Worm (Caenorhabditis elegans): ENCODE results near the gene K02C4.2.

Gene K02C4.2

ce11 chrII:8106921-8107695 is 31.5 kb downstream of the K02C4.2 start, which contains the start of the genes chst-1 and C41C4.9:
chst-1 (minus strand) TSS chrII:8106971.
C41C4.9 (plus strand) TSS chrII:8107645.
- peak; percentile 77 for TF ChIP-seq ets-4 (tag; optimal IDR thresholded peaks at IDR 0.05)
- TF ChIP-seq pax-1 (tag; optimal IDR thresholded peaks at IDR 0.05) = no peak
- TF ChIP-seq tbx-2 (tag; optimal IDR thresholded peaks at IDR 0.05) = peak; percentile 90
- no peak for TF ChIP-seq ref-2 (tag; optimal IDR thresholded peaks at IDR 0.05)
- peak; percentile 90 for TF ChIP-seq syd-9 (tag; optimal IDR thresholded peaks at IDR 0.05)
- TF ChIP-seq C38D4.7 (GFP tag; optimal IDR thresholded peaks at IDR 0.05) = peak; percentile 88
- peak; percentile 96 for TF ChIP-seq ceh-6 (GFP tag; optimal IDR thresholded peaks at IDR 0.05)
- TF ChIP-seq elt-2 (tag; optimal IDR thresholded peaks at IDR 0.05) = peak; percentile 97
- peak; percentile 87 for TF ChIP-seq ceh-2 (tag; optimal IDR thresholded peaks at IDR 0.05)
- TF ChIP-seq ahr-1 (tag; optimal IDR thresholded peaks at IDR 0.05) = peak; percentile 91
- peak; percentile 65 for TF ChIP-seq hlh-8 (tag; optimal IDR thresholded peaks at IDR 0.05)
- peak; percentile 82 for TF ChIP-seq ceh-48 (tag; optimal IDR thresholded peaks at IDR 0.05)
- peak; percentile 96 for TF ChIP-seq ztf-16 (tag; optimal IDR thresholded peaks at IDR 0.05)
- TF ChIP-seq lim-6 (tag; optimal IDR thresholded peaks at IDR 0.05) = peak; percentile 76
- peak; percentile 94 for TF ChIP-seq ceh-19 (GFP tag; optimal IDR thresholded peaks at IDR 0.05)
- peak; percentile 76 for TF ChIP-seq npax-4 (tag; optimal IDR thresholded peaks at IDR 0.05)
- peak; percentile 91 for TF ChIP-seq rnt-1 (tag; optimal IDR thresholded peaks at IDR 0.05)
- peak; percentile 88 for TF ChIP-seq hlh-15 (tag; optimal IDR thresholded peaks at IDR 0.05)
- TF ChIP-seq F13H6.1 (tag; optimal IDR thresholded peaks at IDR 0.05) = peak; percentile 86
- no peak for TF ChIP-seq mec-3 (tag; optimal IDR thresholded peaks at IDR 0.05; ENCODE audit: borderline replicate concordance)
- peak; percentile 87 for TF ChIP-seq fax-1 (tag; optimal IDR thresholded peaks at IDR 0.05)
- peak; percentile 92 for TF ChIP-seq ceh-34 (tag; optimal IDR thresholded peaks at IDR 0.05)
- peak; percentile 69 for TF ChIP-seq nfya-1 (tag; optimal IDR thresholded peaks at IDR 0.05)
- peak; percentile 92 for TF ChIP-seq sox-4 (tag; optimal IDR thresholded peaks at IDR 0.05)
- peak; percentile 88 for TF ChIP-seq lin-11 (tag; optimal IDR thresholded peaks at IDR 0.05)
- peak; percentile 69 for TF ChIP-seq hlh-30 (tag; optimal IDR thresholded peaks at IDR 0.05; ENCODE audit: insufficient read depth)
- TF ChIP-seq dmd-4 (tag; optimal IDR thresholded peaks at IDR 0.05; ENCODE audit: borderline replicate concordance) = peak; percentile 86
- TF ChIP-seq unc-3 (GFP tag; conservative IDR thresholded peaks at IDR 0.05) = peak; percentile 91
- TF ChIP-seq unc-3 (tag; optimal IDR thresholded peaks at IDR 0.05) = peak; percentile 86
- TF ChIP-seq tbx-7 (tag; optimal IDR thresholded peaks at IDR 0.05) = peak; percentile 55
- TF ChIP-seq pat-9 (tag; optimal IDR thresholded peaks at IDR 0.05) = peak; percentile 94
- no peak for TF ChIP-seq odd-2 (tag; optimal IDR thresholded peaks at IDR 0.05)
- peak; percentile 88 for TF ChIP-seq Y22D7AL.16 (tag; optimal IDR thresholded peaks at IDR 0.05)
- peak; percentile 84 for TF ChIP-seq pag-3 (tag; optimal IDR thresholded peaks at IDR 0.05; ENCODE audit: borderline replicate concordance)
- TF ChIP-seq gmeb-2 (tag; optimal IDR thresholded peaks at IDR 0.05) = peak; percentile 93
- peak; percentile 90 for TF ChIP-seq dve-1 (tag; optimal IDR thresholded peaks at IDR 0.05)
- peak; percentile 69 for TF ChIP-seq ceh-24 (tag; optimal IDR thresholded peaks at IDR 0.05)
- TF ChIP-seq pqm-1 (tag; optimal IDR thresholded peaks at IDR 0.05) = peak; percentile 84
- peak; percentile 67 for TF ChIP-seq zip-5 (tag; optimal IDR thresholded peaks at IDR 0.05)
- TF ChIP-seq ceh-30 (tag; optimal IDR thresholded peaks at IDR 0.05) = peak; percentile 73
- peak; percentile 79 for TF ChIP-seq K09A11.1 (tag; optimal IDR thresholded peaks at IDR 0.05; ENCODE audit: insufficient read depth)
- TF ChIP-seq pha-4 (tag; optimal IDR thresholded peaks at IDR 0.05) = no peak
- TF ChIP-seq ceh-31 (tag; optimal IDR thresholded peaks at IDR 0.05) = peak; percentile 84
- peak; percentile 26 for TF ChIP-seq unc-42 (tag; optimal IDR thresholded peaks at IDR 0.05)
- peak; percentile 88 for TF ChIP-seq ceh-18 (tag; optimal IDR thresholded peaks at IDR 0.05)
- TF ChIP-seq madf-2 (tag; optimal IDR thresholded peaks at IDR 0.05) = peak; percentile 92
- peak; percentile 93 for TF ChIP-seq eyg-1 (tag; optimal IDR thresholded peaks at IDR 0.05)
- peak; percentile 89 for TF ChIP-seq ceh-9 (tag; optimal IDR thresholded peaks at IDR 0.05)
- TF ChIP-seq ama-1 (optimal IDR thresholded peaks at IDR 0.05) = no peak
- TF ChIP-seq hlh-6 (tag; optimal IDR thresholded peaks at IDR 0.05) = peak; percentile 97
- peak; percentile 16 for TF ChIP-seq unc-55 (GFP tag; optimal IDR thresholded peaks at IDR 0.05)
